Worm (Caenorhabditis elegans): ENCODE data around the gene F09E5.3.

DNA sequence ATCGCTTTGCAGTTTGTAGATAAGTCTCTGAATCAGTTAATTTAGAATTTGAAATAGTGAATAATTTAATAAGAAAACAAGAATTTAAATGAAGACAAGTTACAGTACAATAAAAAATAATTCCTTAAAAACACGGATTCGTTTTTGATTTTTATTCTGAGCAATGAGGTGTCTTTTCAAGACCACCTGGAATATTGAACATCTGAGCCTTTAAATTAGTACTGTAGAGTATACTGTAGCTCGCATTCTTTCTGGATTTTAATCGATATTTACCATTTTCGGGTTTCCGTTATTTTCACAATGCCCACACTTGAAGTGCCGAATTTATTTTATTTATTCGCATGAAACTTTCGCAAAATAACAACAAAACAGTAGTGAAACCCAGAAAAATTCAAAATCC lies 50.0 kb downstream of the F09E5.3 start, which contains the start of gene F07F6.7:
- TF ChIP-seq dao-5 (tag; optimal IDR thresholded peaks at IDR 0.05) (no peak), W03F9.2 (tag; optimal IDR thresholded peaks at IDR 0.05) (no peak)

Measured in whole organism, L4/young adult.